In genomic region chr3R:14716188-14717075, dm6 we compare ENCODE assay signal across 2 fruit fly cellular contexts.
TF ChIP-seq lines count a peak whose summit lies in the region.

No protein-coding gene starts in this region.

TF ChIP-seq in whole organism, embryonic, 481 proteins besides CTCF, POLR2A, EP300 and RAD21 (continued from another document and continues in another):
- TF ChIP-seq ken (GFP tag; IDR thresholded peaks at IDR 0.05; lab: Robert Waterston, UW) (no peak), gem (tag; optimal IDR thresholded peaks at IDR 0.05; lab: Kevin White, UChicago) (peak; percentile 50), CG2199 (GFP tag; IDR thresholded peaks at IDR 0.05; lab: Robert Waterston, UW) (peak; percentile 72; the same call in 1 of the 3 replicates), Mrtf (GFP tag; IDR thresholded peaks at IDR 0.05; lab: Robert Waterston, UW) (no peak), gce (GFP tag; IDR thresholded peaks at IDR 0.05; lab: Robert Waterston, UW) (no peak), CG3163 (GFP tag; optimal IDR thresholded peaks at IDR 0.05; lab: Kevin White, UChicago) (peak; percentile 13), phol (tag; optimal IDR thresholded peaks at IDR 0.05; lab: Kevin White, UChicago) (peak; percentile 31), CG2712 (tag; optimal IDR thresholded peaks at IDR 0.05; lab: Kevin White, UChicago) (peak; percentile 44), CrebB (tag; optimal IDR thresholded peaks at IDR 0.05; lab: Kevin White, UChicago) (no peak), unpg (GFP tag; optimal IDR thresholded peaks at IDR 0.05; lab: Kevin White, UChicago) (peak; percentile 3), Spps (tag; optimal IDR thresholded peaks at IDR 0.05; lab: Kevin White, UChicago) (no peak), wor (GFP tag; IDR thresholded peaks at IDR 0.05; lab: Robert Waterston, UW) (no peak), CG4730 (GFP tag; IDR thresholded peaks at IDR 0.05; lab: Robert Waterston, UW) (no peak), CG13296 (GFP tag; optimal IDR thresholded peaks at IDR 0.05; lab: Kevin White, UChicago) (no peak), Sin3A (optimal IDR thresholded peaks at IDR 0.05; lab: Kevin White, UChicago) (no peak), slbo (GFP tag; IDR thresholded peaks at IDR 0.05; lab: Robert Waterston, UW) (no peak), Abd-B (GFP tag; optimal IDR thresholded peaks at IDR 0.05; lab: Kevin White, UChicago) (no peak), D19B (GFP tag; optimal IDR thresholded peaks at IDR 0.05; lab: Kevin White, UChicago) (no peak), mld (GFP tag; IDR thresholded peaks at IDR 0.05; lab: Robert Waterston, UW; ENCODE audit: partially characterized antibody) (no peak), stwl (tag; optimal IDR thresholded peaks at IDR 0.05; lab: Kevin White, UChicago) (no peak), lola (GFP tag; optimal IDR thresholded peaks at IDR 0.05; lab: Kevin White, UChicago) (peak in 1 of 3 experiments; percentile 61), lab (GFP tag; optimal IDR thresholded peaks at IDR 0.05; lab: Kevin White, UChicago) (no peak), CG3995 (GFP tag; optimal IDR thresholded peaks at IDR 0.05; lab: Kevin White, UChicago) (no peak), CG17568 (GFP tag; optimal IDR thresholded peaks at IDR 0.05; lab: Kevin White, UChicago) (no peak), CG12104 (GFP tag; optimal IDR thresholded peaks at IDR 0.05; lab: Kevin White, UChicago) (no peak), croc (GFP tag; conservative IDR thresholded peaks at IDR 0.05; lab: Robert Waterston, UW) (peak; percentile 36; the same call in 2 of the 3 replicates), da (GFP tag; optimal IDR thresholded peaks at IDR 0.05; lab: Kevin White, UChicago) (no peak), D (optimal IDR thresholded peaks at IDR 0.05; lab: Kevin White, UChicago) (no peak), D (GFP tag; optimal IDR thresholded peaks at IDR 0.05; lab: Kevin White, UChicago) (no peak), CG5245 (GFP tag; optimal IDR thresholded peaks at IDR 0.05; lab: Kevin White, UChicago) (no peak), sd (tag; optimal IDR thresholded peaks at IDR 0.05; lab: Kevin White, UChicago) (peak; percentile 100), nmo (GFP tag; optimal IDR thresholded peaks at IDR 0.05; lab: Kevin White, UChicago) (peak; percentile 36), gcm2 (GFP tag; optimal IDR thresholded peaks at IDR 0.05; lab: Kevin White, UChicago) (no peak), so (GFP tag; IDR thresholded peaks at IDR 0.05; lab: Robert Waterston, UW) (no peak), HmgD (GFP tag; optimal IDR thresholded peaks at IDR 0.05; lab: Kevin White, UChicago) (no peak), dmrt11E (tag; optimal IDR thresholded peaks at IDR 0.05; lab: Kevin White, UChicago) (peak; percentile 53), row (GFP tag; IDR thresholded peaks at IDR 0.05; lab: Robert Waterston, UW) (peak; percentile 55), Usf (GFP tag; optimal IDR thresholded peaks at IDR 0.05; lab: Kevin White, UChicago) (no peak), sima (GFP tag; optimal IDR thresholded peaks at IDR 0.05; lab: Kevin White, UChicago) (no peak), Lim3 (GFP tag; IDR thresholded peaks at IDR 0.05; lab: Robert Waterston, UW) (no peak), ato (GFP tag; IDR thresholded peaks at IDR 0.05; lab: Robert Waterston, UW; ENCODE audit: partially characterized antibody) (no peak), CG10366 (GFP tag; IDR thresholded peaks at IDR 0.05; lab: Robert Waterston, UW) (no peak), CG4404 (GFP tag; IDR thresholded peaks at IDR 0.05; lab: Robert Waterston, UW) (no peak), CG17385 (GFP tag; optimal IDR thresholded peaks at IDR 0.05; lab: Kevin White, UChicago) (no peak), CG17802 (tag; optimal IDR thresholded peaks at IDR 0.05; lab: Kevin White, UChicago) (no peak), onecut (GFP tag; IDR thresholded peaks at IDR 0.05; lab: Robert Waterston, UW) (no peak), lmd (GFP tag; IDR thresholded peaks at IDR 0.05; lab: Robert Waterston, UW) (no peak), Trl (optimal IDR thresholded peaks at IDR 0.05; lab: Kevin White, UChicago) (no peak), Trl (GFP tag; optimal IDR thresholded peaks at IDR 0.05; lab: Kevin White, UChicago) (no peak), CG11696 (GFP tag; IDR thresholded peaks at IDR 0.05; lab: Robert Waterston, UW) (no peak), repo (GFP tag; optimal IDR thresholded peaks at IDR 0.05; lab: Kevin White, UChicago) (no peak), kni (GFP tag; optimal IDR thresholded peaks at IDR 0.05; lab: Kevin White, UChicago) (peak; percentile 13), CG32767 (GFP tag; IDR thresholded peaks at IDR 0.05; lab: Robert Waterston, UW) (no peak; the same call in 1 of the 2 replicates), tap (tag; optimal IDR thresholded peaks at IDR 0.05; lab: Kevin White, UChicago) (no peak), Awh (GFP tag; IDR thresholded peaks at IDR 0.05; lab: Robert Waterston, UW) (peak; percentile 21; the same call in 1 of the 2 replicates), disco-r (GFP tag; optimal IDR thresholded peaks at IDR 0.05; lab: Kevin White, UChicago) (no peak), CG18262 (tag; optimal IDR thresholded peaks at IDR 0.05; lab: Kevin White, UChicago) (peak; percentile 65), maf-S (GFP tag; optimal IDR thresholded peaks at IDR 0.05; lab: Kevin White, UChicago) (no peak), Med (GFP tag; lab: Kevin White, UChicago) (no peak), cg (GFP tag; optimal IDR thresholded peaks at IDR 0.05; lab: Kevin White, UChicago) (peak; percentile 42), tin (GFP tag; optimal IDR thresholded peaks at IDR 0.05; lab: Kevin White, UChicago) (no peak), gro (GFP tag; optimal IDR thresholded peaks at IDR 0.05; lab: Kevin White, UChicago) (no peak), grau (tag; optimal IDR thresholded peaks at IDR 0.05; lab: Kevin White, UChicago) (peak; percentile 16), CG30020 (tag; optimal IDR thresholded peaks at IDR 0.05; lab: Kevin White, UChicago) (no peak), CG42726 (GFP tag; IDR thresholded peaks at IDR 0.05; lab: Robert Waterston, UW; ENCODE audit: partially characterized antibody) (no peak), Max (GFP tag; optimal IDR thresholded peaks at IDR 0.05; lab: Kevin White, UChicago) (no peak), CG16779 (GFP tag; IDR thresholded peaks at IDR 0.05; lab: Robert Waterston, UW) (no peak), CG5953 (GFP tag; IDR thresholded peaks at IDR 0.05; lab: Robert Waterston, UW) (no peak), Dip3 (GFP tag; optimal IDR thresholded peaks at IDR 0.05; lab: Kevin White, UChicago) (no peak), Aef1 (GFP tag; IDR thresholded peaks at IDR 0.05; lab: Robert Waterston, UW) (no peak)

TF ChIP-seq in whole organism, prepupa, 60 proteins besides CTCF, POLR2A, EP300 and RAD21 (continued from another document):
- TF ChIP-seq CG8119 (GFP tag; IDR thresholded peaks at IDR 0.05; lab: Robert Waterston, UW) (peak; percentile 48; the same call in 1 of the 3 replicates), vri (GFP tag; optimal IDR thresholded peaks at IDR 0.05; lab: Kevin White, UChicago) (peak; percentile 24), net (GFP tag; optimal IDR thresholded peaks at IDR 0.05; lab: Kevin White, UChicago) (no peak), CG3919 (GFP tag; optimal IDR thresholded peaks at IDR 0.05; lab: Kevin White, UChicago) (no peak), CG11294 (GFP tag; IDR thresholded peaks at IDR 0.05; lab: Robert Waterston, UW) (no peak), OdsH (GFP tag; optimal IDR thresholded peaks at IDR 0.05; lab: Kevin White, UChicago) (peak; percentile 20), eg (GFP tag; IDR thresholded peaks at IDR 0.05; lab: Robert Waterston, UW) (no peak), CG32006 (GFP tag; optimal IDR thresholded peaks at IDR 0.05; lab: Kevin White, UChicago) (peak; percentile 43), Ets21C (GFP tag; optimal IDR thresholded peaks at IDR 0.05; lab: Kevin White, UChicago) (peak; percentile 14), Eip75B (GFP tag; optimal IDR thresholded peaks at IDR 0.05; lab: Kevin White, UChicago) (peak; percentile 4), CG11902 (GFP tag; optimal IDR thresholded peaks at IDR 0.05; lab: Kevin White, UChicago) (no peak), CG7368 (GFP tag; optimal IDR thresholded peaks at IDR 0.05; lab: Kevin White, UChicago) (no peak), esn (GFP tag; optimal IDR thresholded peaks at IDR 0.05; lab: Kevin White, UChicago) (peak; percentile 44), fkh (GFP tag; optimal IDR thresholded peaks at IDR 0.05; lab: Kevin White, UChicago) (no peak), CG11762 (GFP tag; optimal IDR thresholded peaks at IDR 0.05; lab: Kevin White, UChicago; ENCODE audit: insufficient read depth) (no peak), Hr39 (GFP tag; optimal IDR thresholded peaks at IDR 0.05; lab: Kevin White, UChicago) (peak; percentile 18), spab (GFP tag; optimal IDR thresholded peaks at IDR 0.05; lab: Kevin White, UChicago) (peak; percentile 5), CG34406 (GFP tag; optimal IDR thresholded peaks at IDR 0.05; lab: Kevin White, UChicago) (peak; percentile 41), CG4318 (GFP tag; optimal IDR thresholded peaks at IDR 0.05; lab: Kevin White, UChicago) (no peak), svp (GFP tag; lab: Kevin White, UChicago) (peak; percentile 81), Blimp-1 (GFP tag; optimal IDR thresholded peaks at IDR 0.05; lab: Kevin White, UChicago) (no peak), fd85E (GFP tag; optimal IDR thresholded peaks at IDR 0.05; lab: Kevin White, UChicago) (no peak), Gug (GFP tag; IDR thresholded peaks at IDR 0.05; lab: Robert Waterston, UW) (no peak), CG6808 (GFP tag; optimal IDR thresholded peaks at IDR 0.05; lab: Kevin White, UChicago) (peak; percentile 66), CG6854 (GFP tag; optimal IDR thresholded peaks at IDR 0.05; lab: Kevin White, UChicago) (peak; percentile 70), Sox102F (GFP tag; optimal IDR thresholded peaks at IDR 0.05; lab: Kevin White, UChicago) (peak; percentile 5), Sox14 (GFP tag; optimal IDR thresholded peaks at IDR 0.05; lab: Kevin White, UChicago) (peak; percentile 30), CG9139 (GFP tag; optimal IDR thresholded peaks at IDR 0.05; lab: Kevin White, UChicago) (no peak), Hr4 (GFP tag; optimal IDR thresholded peaks at IDR 0.05; lab: Kevin White, UChicago) (peak; percentile 7), Sox15 (GFP tag; optimal IDR thresholded peaks at IDR 0.05; lab: Kevin White, UChicago) (no peak), CG1621 (tag; optimal IDR thresholded peaks at IDR 0.05; lab: Kevin White, UChicago) (no peak), CG10631 (GFP tag; optimal IDR thresholded peaks at IDR 0.05; lab: Kevin White, UChicago) (peak; percentile 47), CG31627 (GFP tag; optimal IDR thresholded peaks at IDR 0.05; lab: Kevin White, UChicago) (peak; percentile 28), Smox (GFP tag; optimal IDR thresholded peaks at IDR 0.05; lab: Kevin White, UChicago) (peak; percentile 46), CG10669 (GFP tag; optimal IDR thresholded peaks at IDR 0.05; lab: Kevin White, UChicago) (peak; percentile 32), Ets96B (tag; optimal IDR thresholded peaks at IDR 0.05; lab: Kevin White, UChicago) (peak; percentile 58)
